Fruit fly (Drosophila melanogaster) whole organism, prepupa: Measurements from ENCODE around the gene et.
A peak's percentile ranks its signal among the peaks of the same experiment; 100 is the strongest.

Experiments
- CG11762 ChIP-seq: fragments of 200-800 bp; sonication (Bioruptor generic); optimal IDR thresholded peaks from 3 replicates; lab custom pipeline; 2016; ENCODE audit warnings: missing biosample characterization, missing genetic modification characterization; ENCODE audit not compliant: insufficient read depth
- CG15336 ChIP-seq: fragments of 200-800 bp; sonication (Bioruptor generic); IDR thresholded peaks from 2 replicates; pipeline ENCODE4 v1.3.6; 2022; ENCODE audit warnings: missing biosample characterization, missing genetic modification characterization
- CG1621 ChIP-seq: fragments of 200-800 bp; sonication (Bioruptor generic); optimal IDR thresholded peaks from 3 replicates; lab custom pipeline; 2018; ENCODE audit warnings: missing biosample characterization, mild to moderate bottlenecking, missing genetic modification characterization
- CG16779 ChIP-seq: fragments of 200-800 bp; sonication (Bioruptor generic); optimal IDR thresholded peaks from 3 replicates; lab custom pipeline; 2017; ENCODE audit warnings: missing biosample characterization, mild to moderate bottlenecking, missing genetic modification characterization
- CG32006 ChIP-seq: fragments of 200-800 bp; sonication (Bioruptor generic); optimal IDR thresholded peaks from 3 replicates; lab custom pipeline; 2017; ENCODE audit warnings: missing biosample characterization, mild to moderate bottlenecking, missing genetic modification characterization
- CG34406 ChIP-seq: fragments of 200-800 bp; sonication (Bioruptor generic); optimal IDR thresholded peaks from 3 replicates; lab custom pipeline; 2016; ENCODE audit warnings: missing biosample characterization, missing genetic modification characterization
- CG4318 ChIP-seq: fragments of 200-800 bp; sonication (Bioruptor generic); optimal IDR thresholded peaks from 3 replicates; lab custom pipeline; 2017; ENCODE audit warnings: missing biosample characterization, mild to moderate bottlenecking, missing genetic modification characterization
- CG6163 ChIP-seq: fragments of 200-800 bp; sonication (Bioruptor generic); IDR thresholded peaks from 3 replicates; pipeline ENCODE4 v1.3.6; 2022; ENCODE audit warnings: missing biosample characterization, missing genetic modification characterization
- CG6276 ChIP-seq: fragments of 200-800 bp; sonication (Bioruptor generic); optimal IDR thresholded peaks from 2 replicates; lab custom pipeline; 2017; ENCODE audit warnings: missing biosample characterization, mild to moderate bottlenecking, missing genetic modification characterization
- CG6792 ChIP-seq: fragments of 200-800 bp; sonication (Bioruptor generic); optimal IDR thresholded peaks from 3 replicates; lab custom pipeline; 2016; ENCODE audit warnings: missing biosample characterization, missing genetic modification characterization
- CG6808 ChIP-seq: fragments of 200-800 bp; sonication (Bioruptor generic); optimal IDR thresholded peaks from 3 replicates; lab custom pipeline; 2017; ENCODE audit warnings: missing biosample characterization, missing genetic modification characterization, mild to moderate bottlenecking, moderate library complexity, missing genetic modification reagents
- CG6854 ChIP-seq: fragments of 200-800 bp; sonication (Bioruptor generic); optimal IDR thresholded peaks from 2 replicates; lab custom pipeline; 2017; ENCODE audit warnings: missing biosample characterization, mild to moderate bottlenecking, missing genetic modification characterization
- CG7368 ChIP-seq: fragments of 200-800 bp; sonication (Bioruptor generic); optimal IDR thresholded peaks from 3 replicates; lab custom pipeline; 2016; ENCODE audit warnings: missing biosample characterization, missing genetic modification characterization
- CG8119 ChIP-seq: fragments of 200-800 bp; sonication (Bioruptor generic); IDR thresholded peaks from 3 replicates; pipeline ENCODE4 v1.3.6; 2022; ENCODE audit warnings: missing biosample characterization, missing genetic modification characterization
- CG8319 ChIP-seq: fragments of 200-800 bp; sonication (Bioruptor generic); optimal IDR thresholded peaks from 3 replicates; lab custom pipeline; 2016; ENCODE audit warnings: missing biosample characterization, missing genetic modification characterization
- CG9139 ChIP-seq: fragments of 200-800 bp; sonication (Bioruptor generic); optimal IDR thresholded peaks from 3 replicates; lab custom pipeline; 2017; ENCODE audit warnings: missing biosample characterization, mild to moderate bottlenecking, missing genetic modification characterization
- Eip75B ChIP-seq: fragments of 200-800 bp; sonication (Bioruptor generic); optimal IDR thresholded peaks from 3 replicates; lab custom pipeline; 2016; ENCODE audit warnings: missing biosample characterization, missing genetic modification characterization
- Eip78C ChIP-seq: fragments of 200-800 bp; sonication (Bioruptor generic); peaks from one replicate; lab custom pipeline; 2016; ENCODE audit warnings: missing biosample characterization, missing genetic modification characterization
- Eip93F ChIP-seq: fragments of 200-800 bp; sonication (Bioruptor generic); optimal IDR thresholded peaks from 2 replicates; lab custom pipeline; 2016; ENCODE audit warnings: missing biosample characterization, mild to moderate bottlenecking, missing genetic modification characterization
- Ets96B ChIP-seq: fragments of 200-800 bp; optimal IDR thresholded peaks from 2 replicates; lab custom pipeline; 2019; ENCODE audit warnings: missing biosample characterization, mild to moderate bottlenecking, missing genetic modification characterization, moderate library complexity
- Gug ChIP-seq: fragments of 200-800 bp; sonication (Bioruptor generic); IDR thresholded peaks from 2 replicates; pipeline ENCODE4 v1.3.6; 2022; ENCODE audit warnings: missing biosample characterization, missing genetic modification characterization
- Hr38 ChIP-seq: sonication (Bioruptor generic); optimal IDR thresholded peaks from 2 replicates; lab custom pipeline; 2016; ENCODE audit warnings: missing biosample characterization, missing genetic modification characterization
- Hr39 ChIP-seq: fragments of 200-800 bp; sonication (Bioruptor generic); optimal IDR thresholded peaks from 2 replicates; lab custom pipeline; 2016; ENCODE audit warnings: missing biosample characterization, missing genetic modification characterization
- Hr4 ChIP-seq: fragments of 200-800 bp; sonication (Bioruptor generic); optimal IDR thresholded peaks from 3 replicates; lab custom pipeline; 2016; ENCODE audit warnings: missing biosample characterization, missing genetic modification characterization
- Lpt ChIP-seq: fragments of 200-800 bp; sonication (Bioruptor generic); optimal IDR thresholded peaks from 3 replicates; lab custom pipeline; 2016; ENCODE audit warnings: missing biosample characterization, missing genetic modification characterization
- Met ChIP-seq: fragments of 200-800 bp; sonication (Bioruptor generic); optimal IDR thresholded peaks from 3 replicates; lab custom pipeline; 2016; ENCODE audit warnings: missing biosample characterization, missing genetic modification characterization
- Smox ChIP-seq: fragments of 200-800 bp; sonication (Bioruptor generic); optimal IDR thresholded peaks from 3 replicates; lab custom pipeline; 2016; ENCODE audit warnings: missing biosample characterization, missing genetic modification characterization
- Sox14 ChIP-seq: fragments of 200-800 bp; sonication (Bioruptor generic); optimal IDR thresholded peaks from 3 replicates; lab custom pipeline; 2016; ENCODE audit warnings: missing biosample characterization, missing genetic modification characterization
- Sox15 ChIP-seq: fragments of 200-800 bp; sonication (Bioruptor generic); optimal IDR thresholded peaks from 3 replicates; lab custom pipeline; 2016; ENCODE audit warnings: missing biosample characterization, missing genetic modification characterization
- achi ChIP-seq: fragments of 200-800 bp; sonication (Bioruptor generic); optimal IDR thresholded peaks from 3 replicates; lab custom pipeline; 2016; ENCODE audit warnings: missing biosample characterization, missing genetic modification characterization
- acj6 ChIP-seq: fragments of 200-800 bp; sonication (Bioruptor generic); optimal IDR thresholded peaks from 3 replicates; lab custom pipeline; 2016; ENCODE audit warnings: missing biosample characterization, missing genetic modification characterization
- dsx ChIP-seq: fragments of 200-800 bp; optimal IDR thresholded peaks from 3 replicates; lab custom pipeline; 2019; ENCODE audit warnings: missing biosample characterization, mild to moderate bottlenecking, missing genetic modification characterization, moderate library complexity; ENCODE audit not compliant: poor library complexity, severe bottlenecking
- eg ChIP-seq: fragments of 200-800 bp; sonication (Bioruptor generic); IDR thresholded peaks from 3 replicates; pipeline ENCODE4 v1.3.6; 2022; ENCODE audit warnings: missing biosample characterization, missing genetic modification characterization
- esn ChIP-seq: fragments of 200-800 bp; sonication (Bioruptor generic); optimal IDR thresholded peaks from 2 replicates; lab custom pipeline; 2016; ENCODE audit warnings: missing biosample characterization, mild to moderate bottlenecking, missing genetic modification characterization, moderate library complexity
- fd85E ChIP-seq: fragments of 200-800 bp; sonication (Bioruptor generic); optimal IDR thresholded peaks from 3 replicates; lab custom pipeline; 2016; ENCODE audit warnings: missing biosample characterization, missing genetic modification characterization
- fkh ChIP-seq: fragments of 200-800 bp; sonication (Bioruptor generic); optimal IDR thresholded peaks from 3 replicates; lab custom pipeline; 2017; ENCODE audit warnings: missing biosample characterization, mild to moderate bottlenecking, missing genetic modification characterization, moderate library complexity
- pdm3 ChIP-seq: fragments of 200-800 bp; sonication (Bioruptor generic); optimal IDR thresholded peaks from 3 replicates; lab custom pipeline; 2016; ENCODE audit warnings: missing biosample characterization, missing genetic modification characterization
- spab ChIP-seq: fragments of 200-800 bp; sonication (Bioruptor generic); optimal IDR thresholded peaks from 2 replicates; lab custom pipeline; 2017; ENCODE audit warnings: missing biosample characterization, mild to moderate bottlenecking, missing genetic modification characterization, missing genetic modification reagents
- ss ChIP-seq, 2 experiments: fragments of 200-800 bp; sonication (Bioruptor generic); optimal IDR thresholded peaks; 2 replicates in 1 of 2; 3 replicates in 1 of 2; lab custom pipeline; 2017 to 2018; ENCODE audit warnings: mild to moderate bottlenecking in 2 of 2, missing biosample characterization in 2 of 2, missing genetic modification characterization in 2 of 2, moderate library complexity in 1 of 2
- svp ChIP-seq: fragments of 200-800 bp; sonication (Bioruptor generic); peaks from one replicate; lab custom pipeline; 2016; ENCODE audit warnings: missing biosample characterization, missing genetic modification characterization
- topi ChIP-seq: fragments of 200-800 bp; sonication (Bioruptor generic); optimal IDR thresholded peaks from 3 replicates; lab custom pipeline; 2016; ENCODE audit warnings: missing biosample characterization, missing genetic modification characterization
- vri ChIP-seq: fragments of 200-800 bp; sonication (Bioruptor generic); optimal IDR thresholded peaks from 3 replicates; lab custom pipeline; 2016; ENCODE audit warnings: missing biosample characterization, mild to moderate bottlenecking, missing genetic modification characterization

The et gene

DNA sequence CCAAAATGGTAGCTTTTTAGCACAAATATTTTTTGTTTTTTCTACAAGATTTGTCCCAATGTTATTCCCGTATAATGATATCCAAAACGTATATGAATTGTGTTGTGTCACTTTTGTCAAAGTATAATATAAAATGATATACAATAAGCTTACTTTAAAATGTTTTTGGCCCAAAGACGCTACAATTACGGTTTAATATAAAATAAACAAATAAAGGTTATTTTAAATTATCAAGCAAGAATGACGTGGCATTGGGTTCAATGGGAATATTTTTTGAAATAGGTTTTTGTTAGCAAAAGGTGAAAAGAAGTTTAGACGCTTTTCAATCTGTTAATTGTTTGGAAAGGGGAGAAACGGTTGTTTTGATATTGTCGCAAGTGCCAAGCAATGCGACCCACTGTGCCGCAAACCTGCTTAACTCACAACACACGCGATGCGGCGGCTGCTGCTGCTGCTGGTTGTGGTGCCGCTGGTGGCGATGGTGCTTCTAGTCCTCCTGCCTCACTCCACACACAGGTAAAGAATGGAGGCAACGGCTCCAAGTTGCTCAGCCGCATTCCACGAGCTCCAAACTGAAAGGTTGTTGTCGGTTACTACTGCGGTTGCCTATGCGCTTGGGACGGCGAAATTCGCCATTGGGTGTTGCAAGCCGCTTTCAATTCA is 12.4 kb downstream of the et start (continued):
- TF ChIP-seq Sox14 (GFP tag; lab: Kevin White, UChicago) (no peak), CG8319 (no peak), esn (GFP tag; lab: Kevin White, UChicago) (peak; percentile 66), CG6808 (GFP tag; lab: Kevin White, UChicago) (peak; percentile 69), acj6 (GFP tag; lab: Kevin White, UChicago) (no peak), dsx (GFP tag; lab: Kevin White, UChicago) (no peak), Hr38 (GFP tag; lab: Kevin White, UChicago) (no peak), CG32006 (GFP tag; lab: Kevin White, UChicago) (peak; percentile 78)

DNA sequence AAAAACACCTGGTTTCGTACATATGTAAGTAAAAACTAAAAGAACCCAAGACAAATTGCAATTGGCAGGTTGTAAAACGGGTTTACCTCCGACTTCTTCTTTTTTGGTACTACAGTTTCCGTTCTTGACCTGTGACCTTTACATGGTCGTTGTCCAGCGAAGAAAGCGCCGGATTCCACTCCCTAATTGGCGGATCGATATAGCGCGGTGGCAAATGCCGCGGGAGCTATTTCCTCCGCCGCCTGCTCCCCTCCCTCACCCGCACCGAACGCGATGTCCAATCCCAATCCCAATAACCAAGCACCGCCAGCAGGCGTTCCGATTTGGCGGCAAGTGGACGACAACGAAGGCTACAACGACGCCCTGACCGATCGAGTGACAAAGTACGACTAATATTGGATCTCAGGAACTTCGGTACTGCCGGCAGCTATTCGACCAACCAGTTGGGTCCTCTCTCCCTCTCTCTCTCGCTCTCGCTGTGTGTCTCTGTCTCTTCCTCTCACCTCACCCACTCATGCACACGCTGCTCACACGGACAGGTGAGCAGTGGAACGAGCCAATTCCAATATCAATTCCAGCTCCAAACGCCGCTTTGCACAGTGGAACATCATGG is 13.0 kb downstream of the et start:
- TF ChIP-seq spab (GFP tag; lab: Kevin White, UChicago), result no peak
- TF ChIP-seq fkh (GFP tag; lab: Kevin White, UChicago), result no peak
- TF ChIP-seq Lpt (GFP tag; lab: Kevin White, UChicago), result peak; percentile 20
- TF ChIP-seq CG6854 (GFP tag; lab: Kevin White, UChicago), result peak; percentile 48
- no peak for TF ChIP-seq vri
- TF ChIP-seq Met, result no peak
- TF ChIP-seq fd85E (GFP tag; lab: Kevin White, UChicago), result no peak
- TF ChIP-seq eg, result peak; percentile 53; the same call in 1 of the 3 replicates
- no peak for TF ChIP-seq Eip93F (GFP tag; lab: Kevin White, UChicago)
- no peak for TF ChIP-seq CG4318
- TF ChIP-seq CG7368 (GFP tag; lab: Kevin White, UChicago), result peak; percentile 11
- TF ChIP-seq Hr4, result no peak
- no peak for TF ChIP-seq Smox (GFP tag; lab: Kevin White, UChicago)
- no peak for TF ChIP-seq svp (GFP tag; lab: Kevin White, UChicago)
- TF ChIP-seq dsx (GFP tag; lab: Kevin White, UChicago), result peak; percentile 66
- TF ChIP-seq CG6163, result peak; percentile 60; the same call in 1 of the 3 replicates
- TF ChIP-seq Gug (GFP tag; lab: Robert Waterston, UW), result no peak
- no peak for TF ChIP-seq CG6276 (GFP tag; lab: Kevin White, UChicago)
- TF ChIP-seq esn (GFP tag; lab: Kevin White, UChicago), result no peak
- peak; percentile 37; the same call in 1 of the 2 replicates for TF ChIP-seq CG15336 (GFP tag; lab: Robert Waterston, UW)
- no peak for TF ChIP-seq CG8119 (GFP tag; lab: Robert Waterston, UW)

DNA sequence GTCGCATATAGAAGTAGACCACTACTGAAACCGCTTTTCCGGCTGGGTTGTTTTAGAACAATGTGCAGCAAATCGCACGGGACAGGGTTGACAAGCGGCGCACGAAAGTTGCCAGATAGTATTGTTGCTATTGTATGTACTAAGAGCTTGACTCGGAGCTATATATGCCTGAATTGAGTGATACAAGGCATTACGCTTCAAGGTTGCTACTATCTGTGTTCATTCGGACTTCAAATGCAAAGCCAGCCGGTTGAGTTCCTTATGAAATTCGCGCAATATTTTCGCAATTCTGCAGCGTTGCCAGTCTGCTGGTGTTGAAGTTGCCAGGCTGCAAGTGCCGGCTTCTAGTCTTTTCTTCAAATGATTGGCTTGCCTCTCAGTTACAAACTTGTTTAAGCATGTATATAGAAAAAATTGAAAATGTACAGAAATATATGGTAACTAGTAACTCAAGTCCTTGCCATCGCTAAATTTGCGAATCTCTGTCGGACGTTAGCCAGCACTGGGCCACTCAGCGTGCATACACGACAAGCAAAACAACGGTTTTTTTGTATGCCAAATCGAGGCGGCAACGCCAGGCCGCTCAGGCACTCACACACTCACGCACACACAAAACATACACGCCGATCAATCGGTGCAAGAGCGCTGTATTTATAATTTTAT is 23.8 kb downstream of the et start, which contains the start of the genes Ranbp21 and Elys:
Ranbp21 (minus strand) TSS at position 513 of the 663 bp plus-strand sequence.
Elys (plus strand) TSS at position 549 of the 663 bp plus-strand sequence.
- no peak for TF ChIP-seq CG6854 (GFP tag; lab: Kevin White, UChicago)
- no peak for TF ChIP-seq CG7368 (GFP tag; lab: Kevin White, UChicago)
- peak; percentile 55 for TF ChIP-seq Sox15
- no peak for TF ChIP-seq Hr4
- TF ChIP-seq achi, result no peak
- TF ChIP-seq Sox14 (GFP tag; lab: Kevin White, UChicago), result peak; percentile 74
- no peak for TF ChIP-seq CG8119 (GFP tag; lab: Robert Waterston, UW)
- TF ChIP-seq CG4318, result no peak
- TF ChIP-seq Met, result no peak
- no peak for TF ChIP-seq CG6792 (GFP tag; lab: Kevin White, UChicago)
- no peak for TF ChIP-seq Ets96B (tag; lab: Kevin White, UChicago)
- no peak for TF ChIP-seq svp (GFP tag; lab: Kevin White, UChicago)
- peak; percentile 33; the same call in 1 of the 3 replicates for TF ChIP-seq eg
- TF ChIP-seq CG11762 (GFP tag; lab: Kevin White, UChicago), result no peak
- TF ChIP-seq Gug (GFP tag; lab: Robert Waterston, UW), result 0 out of 2 replicates have a peak, but pooled peaks have one; percentile 32
- no peak for TF ChIP-seq CG6808 (GFP tag; lab: Kevin White, UChicago)
- no peak for TF ChIP-seq Eip75B (GFP tag; lab: Kevin White, UChicago)
- peak; percentile 5 for TF ChIP-seq CG1621 (tag; lab: Kevin White, UChicago)
- TF ChIP-seq acj6 (GFP tag; lab: Kevin White, UChicago), result no peak
- TF ChIP-seq Hr39 (GFP tag; lab: Kevin White, UChicago), result peak; percentile 76
- TF ChIP-seq ss (GFP tag; optimal IDR thresholded peaks at IDR 0.05; lab: Kevin White, UChicago), result no peak
- peak; percentile 77 for TF ChIP-seq Eip78C (GFP tag; lab: Kevin White, UChicago)
- no peak for TF ChIP-seq topi (GFP tag; lab: Kevin White, UChicago)
- no peak for TF ChIP-seq spab (GFP tag; lab: Kevin White, UChicago)
- TF ChIP-seq CG16779 (tag; lab: Kevin White, UChicago), result no peak
- TF ChIP-seq CG8319, result no peak
- TF ChIP-seq pdm3 (GFP tag; lab: Kevin White, UChicago), result no peak
- no peak for TF ChIP-seq CG9139 (GFP tag; lab: Kevin White, UChicago)
- TF ChIP-seq CG34406 (GFP tag; lab: Kevin White, UChicago), result peak; percentile 3
- TF ChIP-seq CG6276 (GFP tag; lab: Kevin White, UChicago), result no peak
- no peak for TF ChIP-seq dsx (GFP tag; lab: Kevin White, UChicago)
- peak; percentile 13 for TF ChIP-seq Lpt (GFP tag; lab: Kevin White, UChicago)
- no peak for TF ChIP-seq Hr38 (GFP tag; lab: Kevin White, UChicago)
